Worm (Caenorhabditis elegans): ENCODE measurements around the gene Y54E2A.9.

Y54E2A.9 gene

ce11 chrII:14802527-14802926 lies 16.7 kb upstream of the Y54E2A.9 start:
- TF ChIP-seq sma-3 (GFP tag; optimal IDR thresholded peaks at IDR 0.05) (peak; percentile 1), nhr-129 (tag; optimal IDR thresholded peaks at IDR 0.05) (peak; percentile 1)

DNA sequence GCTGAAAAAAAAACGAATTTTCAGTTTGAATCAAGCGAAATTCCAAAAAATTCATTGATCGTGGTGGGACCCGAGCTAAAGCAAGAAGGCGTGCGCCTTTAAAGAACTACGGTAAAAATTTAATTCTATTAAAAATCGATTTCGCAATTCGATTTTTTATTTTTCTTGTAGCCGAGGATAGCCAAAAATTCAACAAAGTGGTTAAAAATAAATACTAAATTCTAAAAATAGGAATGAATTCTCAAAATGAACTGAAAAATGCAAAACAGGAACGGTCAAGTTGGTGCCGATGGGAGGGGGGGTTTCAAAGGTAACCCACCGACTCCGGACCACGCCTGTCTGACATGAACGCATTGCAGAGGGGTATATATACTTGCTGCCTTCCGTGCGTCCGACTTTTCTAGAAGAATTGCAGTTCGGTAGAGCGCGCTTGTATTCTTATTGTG lies 15.3 kb upstream of the Y54E2A.9 start:
- TF ChIP-seq crh-2 (tag; optimal IDR thresholded peaks at IDR 0.05): peak; percentile 54
- no peak for TF ChIP-seq blmp-1 (tag; optimal IDR thresholded peaks at IDR 0.05; ENCODE audit: insufficient read depth)
- TF ChIP-seq fos-1 (tag; optimal IDR thresholded peaks at IDR 0.05): peak; percentile 11
- peak; percentile 22 for TF ChIP-seq F13H6.1 (tag; optimal IDR thresholded peaks at IDR 0.05)
- TF ChIP-seq ztf-11 (tag; optimal IDR thresholded peaks at IDR 0.05): no peak
- peak; percentile 6 for TF ChIP-seq sma-3 (GFP tag; optimal IDR thresholded peaks at IDR 0.05)
- TF ChIP-seq snpc-4 (tag; optimal IDR thresholded peaks at IDR 0.05): peak; percentile 97
- TF ChIP-seq mdl-1 (tag; optimal IDR thresholded peaks at IDR 0.05): no peak
- peak; percentile 62 for TF ChIP-seq unc-55 (GFP tag; optimal IDR thresholded peaks at IDR 0.05)
- TF ChIP-seq lin-11 (tag; optimal IDR thresholded peaks at IDR 0.05): peak; percentile 48
- TF ChIP-seq sma-9 (GFP tag; optimal IDR thresholded peaks at IDR 0.05): peak; percentile 48
- TF ChIP-seq sma-9 (tag; optimal IDR thresholded peaks at IDR 0.05): no peak
- TF ChIP-seq gmeb-1 (tag; optimal IDR thresholded peaks at IDR 0.05): peak; percentile 30
- peak; percentile 57 for TF ChIP-seq sem-4 (tag; optimal IDR thresholded peaks at IDR 0.05)
- TF ChIP-seq ama-1 (optimal IDR thresholded peaks at IDR 0.05): peak; percentile 36
- TF ChIP-seq lsy-2 (tag; optimal IDR thresholded peaks at IDR 0.05): peak in 1 of 2 experiments; percentile 63
- TF ChIP-seq lin-13 (GFP tag; optimal IDR thresholded peaks at IDR 0.05): peak; percentile 33

- TF ChIP-seq ZK546.5 (tag; optimal IDR thresholded peaks at IDR 0.05) (no peak), elt-3 (tag; optimal IDR thresholded peaks at IDR 0.05) (no peak), sma-9 (GFP tag; optimal IDR thresholded peaks at IDR 0.05) (no peak), sma-9 (tag; optimal IDR thresholded peaks at IDR 0.05) (no peak), elt-1 (tag; optimal IDR thresholded peaks at IDR 0.05) (no peak), nhr-21 (tag; optimal IDR thresholded peaks at IDR 0.05) (no peak), lin-39 (tag; optimal IDR thresholded peaks at IDR 0.05) (no peak), nhr-23 (tag; optimal IDR thresholded peaks at IDR 0.05) (no peak), ztf-4 (tag; optimal IDR thresholded peaks at IDR 0.05) (no peak), ztf-1 (GFP tag; conservative IDR thresholded peaks at IDR 0.05) (no peak), Y55F3AM.14 (GFP tag; optimal IDR thresholded peaks at IDR 0.05) (no peak), blmp-1 (tag; optimal IDR thresholded peaks at IDR 0.05; ENCODE audit: insufficient read depth) (no peak), unc-55 (GFP tag; optimal IDR thresholded peaks at IDR 0.05) (no peak), ceh-16 (tag; optimal IDR thresholded peaks at IDR 0.05) (no peak), R02D3.7 (tag; optimal IDR thresholded peaks at IDR 0.05) (no peak), ztf-11 (tag; optimal IDR thresholded peaks at IDR 0.05) (no peak)
These were observed 13.6 kb upstream of the Y54E2A.9 start for ce11 chrII:14799367-14799766.

DNA sequence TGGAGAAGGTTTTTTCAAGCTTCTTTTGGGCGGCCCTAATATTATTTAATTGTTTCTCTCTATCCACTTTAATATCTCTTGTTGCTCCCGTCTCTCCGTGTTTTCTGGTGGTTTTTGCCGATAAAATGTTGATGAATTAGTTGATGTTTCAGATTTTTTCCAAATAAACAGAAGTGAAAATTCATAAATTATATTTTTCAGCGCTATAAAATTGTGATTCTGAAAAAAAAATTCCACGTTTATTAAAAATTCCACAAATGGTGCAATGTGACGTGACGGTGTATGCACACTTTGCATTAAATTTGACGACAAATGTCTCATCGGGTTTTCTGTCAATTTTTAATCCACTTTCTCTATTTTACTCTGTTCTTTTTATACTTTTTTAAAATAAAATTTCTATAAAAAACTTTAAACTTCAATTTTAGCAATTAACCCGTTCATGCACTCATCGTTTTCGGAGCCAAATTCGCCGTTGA lies 12.3 kb upstream of the Y54E2A.9 start, which contains the start of gene tbc-20:
tbc-20 (plus strand) TSS at position 426 of the 476 bp plus-strand sequence.
- TF ChIP-seq nhr-77 (tag; optimal IDR thresholded peaks at IDR 0.05): peak; percentile 25
- peak in 1 of 2 experiments; percentile 54 for TF ChIP-seq lsy-2 (tag; optimal IDR thresholded peaks at IDR 0.05)
- TF ChIP-seq alr-1 (tag; optimal IDR thresholded peaks at IDR 0.05): no peak
- TF ChIP-seq aly-2 (tag; optimal IDR thresholded peaks at IDR 0.05): no peak
- no peak for TF ChIP-seq lin-39 (tag; optimal IDR thresholded peaks at IDR 0.05)
- no peak for TF ChIP-seq nhr-10 (tag; optimal IDR thresholded peaks at IDR 0.05)
- TF ChIP-seq F13H6.1 (tag; optimal IDR thresholded peaks at IDR 0.05): no peak
- peak; percentile 20 for TF ChIP-seq sma-3 (GFP tag; optimal IDR thresholded peaks at IDR 0.05)
- TF ChIP-seq sma-9 (GFP tag; optimal IDR thresholded peaks at IDR 0.05): peak; percentile 20
- TF ChIP-seq sma-9 (tag; optimal IDR thresholded peaks at IDR 0.05): no peak
- peak; percentile 44 for TF ChIP-seq C34F6.9 (tag; optimal IDR thresholded peaks at IDR 0.05)
- peak; percentile 40 for TF ChIP-seq crh-2 (tag; optimal IDR thresholded peaks at IDR 0.05)
- no peak for TF ChIP-seq ama-1 (optimal IDR thresholded peaks at IDR 0.05)
- peak; percentile 18 for TF ChIP-seq sem-4 (tag; optimal IDR thresholded peaks at IDR 0.05)
- peak; percentile 29 for TF ChIP-seq nhr-25 (tag; optimal IDR thresholded peaks at IDR 0.05)
- no peak for TF ChIP-seq blmp-1 (tag; optimal IDR thresholded peaks at IDR 0.05; ENCODE audit: insufficient read depth)
- no peak for TF ChIP-seq mdl-1 (tag; optimal IDR thresholded peaks at IDR 0.05)
- TF ChIP-seq ztf-4 (tag; optimal IDR thresholded peaks at IDR 0.05): no peak
- no peak for TF ChIP-seq nhr-6 (tag; optimal IDR thresholded peaks at IDR 0.05)
- no peak for TF ChIP-seq dmd-4 (tag; optimal IDR thresholded peaks at IDR 0.05)
- TF ChIP-seq lin-13 (GFP tag; optimal IDR thresholded peaks at IDR 0.05): peak; percentile 20
- peak; percentile 51 for TF ChIP-seq unc-55 (GFP tag; optimal IDR thresholded peaks at IDR 0.05)
- peak; percentile 16 for TF ChIP-seq gmeb-1 (tag; optimal IDR thresholded peaks at IDR 0.05)
- no peak for TF ChIP-seq nhr-12 (tag; optimal IDR thresholded peaks at IDR 0.05)
- no peak for TF ChIP-seq ceh-82 (tag; optimal IDR thresholded peaks at IDR 0.05)

All from whole organism, L2 larva.